Fruit fly (Drosophila melanogaster) whole organism, wandering third instar larva: ENCODE data around the gene lectin-29Ca.

Experiments used
- Abd-B ChIP-seq: fragments of >200 bp; optimal IDR thresholded peaks from 2 replicates; lab custom pipeline; 2017; ENCODE audit warnings: missing biosample characterization, missing genetic modification characterization
- CG32264 ChIP-seq: fragments of 200-800 bp; sonication (Bioruptor generic); optimal IDR thresholded peaks from 2 replicates; lab custom pipeline; 2016; ENCODE audit warnings: missing biosample characterization, missing genetic modification characterization
- CG9705 ChIP-seq: fragments of 200-800 bp; sonication (Bioruptor generic); optimal IDR thresholded peaks from 2 replicates; lab custom pipeline; 2018; ENCODE audit warnings: missing biosample characterization, mild to moderate bottlenecking, missing genetic modification characterization
- CrebA ChIP-seq: fragments of 200-800 bp; sonication (Bioruptor generic); optimal IDR thresholded peaks from 2 replicates; lab custom pipeline; 2016; ENCODE audit warnings: missing biosample characterization, mild to moderate bottlenecking, missing genetic modification characterization, borderline replicate concordance
- Dfd ChIP-seq: fragments of >200 bp; optimal IDR thresholded peaks from 2 replicates; lab custom pipeline; 2017; ENCODE audit warnings: missing biosample characterization, missing genetic modification characterization
- Dif ChIP-seq: fragments of 200-275, 200-300 bp; sonication (Bioruptor generic); optimal IDR thresholded peaks from 2 replicates; lab custom pipeline; 2018; ENCODE audit warnings: missing biosample characterization, missing genetic modification characterization; ENCODE audit not compliant: partially characterized antibody
- GATAd ChIP-seq: sonication (Bioruptor generic); optimal IDR thresholded peaks from 2 replicates; lab custom pipeline; 2016; ENCODE audit warnings: missing biosample characterization, missing genetic modification characterization
- HLH106 ChIP-seq: fragments of 200-800 bp; optimal IDR thresholded peaks from 3 replicates; lab custom pipeline; 2019; ENCODE audit warnings: missing biosample characterization, mild to moderate bottlenecking, missing genetic modification characterization, moderate library complexity
- Hnf4 ChIP-seq: fragments of 200-800 bp; sonication (Bioruptor generic); optimal IDR thresholded peaks from 2 replicates; lab custom pipeline; 2016; ENCODE audit warnings: missing biosample characterization, mild to moderate bottlenecking, missing genetic modification characterization
- Hr78 ChIP-seq: fragments of >200 bp; optimal IDR thresholded peaks from 2 replicates; lab custom pipeline; 2017; ENCODE audit warnings: missing biosample characterization, missing genetic modification characterization
- Hr83 ChIP-seq: fragments of 200-300 bp; sonication (Bioruptor generic); optimal IDR thresholded peaks from 2 replicates; lab custom pipeline; 2016; ENCODE audit warnings: missing biosample characterization, mild to moderate bottlenecking, missing genetic modification characterization, moderate library complexity; ENCODE audit not compliant: poor library complexity, severe bottlenecking
- Jra ChIP-seq: sonication (Bioruptor generic); optimal IDR thresholded peaks from 2 replicates; lab custom pipeline; 2016; ENCODE audit warnings: missing biosample characterization, missing genetic modification characterization
- Mio ChIP-seq: sonication (Bioruptor generic); optimal IDR thresholded peaks from 2 replicates; lab custom pipeline; 2016; ENCODE audit warnings: missing biosample characterization, missing genetic modification characterization
- Myc ChIP-seq: fragments of >200 bp; optimal IDR thresholded peaks from 2 replicates; lab custom pipeline; 2017
- N ChIP-seq: fragments of >200 bp; optimal IDR thresholded peaks from 2 replicates; lab custom pipeline; 2018; ENCODE audit warnings: missing biosample characterization, missing external identifiers, missing genetic modification characterization
- OdsH ChIP-seq: fragments of 200-800 bp; sonication (Bioruptor generic); optimal IDR thresholded peaks from 2 replicates; lab custom pipeline; 2016; ENCODE audit warnings: missing biosample characterization, mild to moderate bottlenecking, missing genetic modification characterization
- Rel ChIP-seq, 2 experiments: fragments of 200-800 bp; sonication (Bioruptor generic) in 1 of 2; optimal IDR thresholded peaks; 2 replicates in 1 of 2; 3 replicates in 1 of 2; lab custom pipeline; 2016 to 2019; ENCODE audit warnings: mild to moderate bottlenecking in 2 of 2, missing biosample characterization in 2 of 2, missing genetic modification characterization in 2 of 2, moderate library complexity in 1 of 2
- Sp1 ChIP-seq: fragments of 200-800 bp; sonication (Bioruptor generic); optimal IDR thresholded peaks from 3 replicates; lab custom pipeline; 2019; ENCODE audit warnings: missing biosample characterization, mild to moderate bottlenecking, missing genetic modification characterization, moderate library complexity
- Vsx2 ChIP-seq: fragments of 200-300, 225-300 bp; sonication (Bioruptor generic); optimal IDR thresholded peaks from 2 replicates; lab custom pipeline; 2018; ENCODE audit warnings: missing biosample characterization, missing genetic modification characterization; ENCODE audit not compliant: partially characterized antibody
- br ChIP-seq: fragments of 200-800 bp; sonication (Bioruptor generic); optimal IDR thresholded peaks from 2 replicates; lab custom pipeline; 2016; ENCODE audit warnings: missing biosample characterization, missing genetic modification characterization
- brk ChIP-seq: fragments of 200-800 bp; sonication (Bioruptor generic); optimal IDR thresholded peaks from 2 replicates; lab custom pipeline; 2016; ENCODE audit warnings: missing biosample characterization, mild to moderate bottlenecking, missing genetic modification characterization
- dl ChIP-seq, 2 experiments: fragments of 175-275, 200-275 bp in 1 of 2; fragments of 200-275 bp in 1 of 2; sonication (Bioruptor generic); optimal IDR thresholded peaks; lab custom pipeline; 2018; ENCODE audit warnings: mild to moderate bottlenecking in 2 of 2, missing biosample characterization in 2 of 2, missing genetic modification characterization in 2 of 2, moderate library complexity in 2 of 2; ENCODE audit not compliant: partially characterized antibody in 2 of 2, insufficient read depth in 1 of 2
- dsf ChIP-seq: sonication (Bioruptor generic); optimal IDR thresholded peaks from 2 replicates; lab custom pipeline; 2016; ENCODE audit warnings: missing biosample characterization, missing genetic modification characterization, borderline replicate concordance
- foxo ChIP-seq, 2 experiments: fragments of 200-800 bp; sonication (Bioruptor generic); optimal IDR thresholded peaks; 2 replicates in 1 of 2; 3 replicates in 1 of 2; lab custom pipeline; 2016 to 2017; ENCODE audit warnings: missing biosample characterization in 2 of 2, missing genetic modification characterization in 2 of 2
- fru ChIP-seq: fragments of 200-800 bp; sonication (Bioruptor generic); optimal IDR thresholded peaks from 3 replicates; lab custom pipeline; 2016; ENCODE audit warnings: missing biosample characterization, mild to moderate bottlenecking, missing genetic modification characterization
- h ChIP-seq: fragments of 200-800 bp; sonication (Bioruptor generic); optimal IDR thresholded peaks from 3 replicates; lab custom pipeline; 2016; ENCODE audit warnings: missing biosample characterization, mild to moderate bottlenecking, missing genetic modification characterization
- jim ChIP-seq: fragments of 175-275, 200-325 bp; sonication (Bioruptor generic); optimal IDR thresholded peaks from 2 replicates; lab custom pipeline; 2016; ENCODE audit warnings: missing biosample characterization, mild to moderate bottlenecking, missing genetic modification characterization
- lola ChIP-seq: fragments of >200 bp; optimal IDR thresholded peaks from 2 replicates; lab custom pipeline; 2017; ENCODE audit warnings: missing biosample characterization, missing genetic modification characterization
- pan ChIP-seq: fragments of >200 bp; optimal IDR thresholded peaks from 2 replicates; lab custom pipeline; 2017
- psq ChIP-seq: fragments of 200-800 bp; sonication (Bioruptor generic); optimal IDR thresholded peaks from 3 replicates; lab custom pipeline; 2017; ENCODE audit warnings: missing biosample characterization, mild to moderate bottlenecking, missing genetic modification characterization, moderate library complexity
- rgr ChIP-seq: fragments of 200-800 bp; sonication (Bioruptor generic); optimal IDR thresholded peaks from 3 replicates; lab custom pipeline; 2016; ENCODE audit warnings: missing biosample characterization, mild to moderate bottlenecking, missing genetic modification characterization
- sage ChIP-seq: fragments of 200-800 bp; sonication (Bioruptor generic); optimal IDR thresholded peaks from 2 replicates; lab custom pipeline; 2016; ENCODE audit warnings: missing biosample characterization, mild to moderate bottlenecking, missing genetic modification characterization
- sv ChIP-seq: fragments of 200-800 bp; sonication (Bioruptor generic); optimal IDR thresholded peaks from 3 replicates; lab custom pipeline; 2016; ENCODE audit warnings: missing biosample characterization, missing genetic modification characterization
- tai ChIP-seq: sonication (Bioruptor generic); optimal IDR thresholded peaks from 2 replicates; lab custom pipeline; 2016; ENCODE audit warnings: missing biosample characterization, missing genetic modification characterization
- usp ChIP-seq: fragments of >200 bp; optimal IDR thresholded peaks from 2 replicates; lab custom pipeline; 2017; ENCODE audit warnings: missing biosample characterization, missing genetic modification characterization
- woc ChIP-seq: sonication (Bioruptor generic); optimal IDR thresholded peaks from 2 replicates; lab custom pipeline; 2016; ENCODE audit warnings: missing biosample characterization, mild to moderate bottlenecking, missing genetic modification characterization

The lectin-29Ca gene

dm6 chr2L:8420259-8420930, 26.3 kb upstream of the lectin-29Ca start (continued):
- TF ChIP-seq Dfd (GFP tag; lab: Kevin White, UChicago) (no peak), CG32264 (GFP tag; lab: Kevin White, UChicago) (no peak), Hr83 (GFP tag; lab: Kevin White, UChicago) (no peak), dl (GFP tag; optimal IDR thresholded peaks at IDR 0.05; lab: Kevin White, UChicago; ENCODE audit: insufficient read depth in 1 of 2, partially characterized antibody in 2 of 2) (peak; percentile 31 to 83)

- TF ChIP-seq dl (GFP tag; optimal IDR thresholded peaks at IDR 0.05; lab: Kevin White, UChicago; ENCODE audit: insufficient read depth in 1 of 2, partially characterized antibody in 2 of 2) = peak in 1 of 2 experiments; percentile 24
- no peak for TF ChIP-seq pan
- TF ChIP-seq psq = peak; percentile 85
- TF ChIP-seq Sp1 (GFP tag; lab: Kevin White, UChicago) = peak; percentile 27
- TF ChIP-seq Rel (GFP tag; optimal IDR thresholded peaks at IDR 0.05; lab: Kevin White, UChicago) = no peak
- TF ChIP-seq Rel (tag; optimal IDR thresholded peaks at IDR 0.05; lab: Kevin White, UChicago) = peak; percentile 89
- no peak for TF ChIP-seq Vsx2 (GFP tag; lab: Kevin White, UChicago)
- TF ChIP-seq Abd-B = no peak
- no peak for TF ChIP-seq dsf
- no peak for TF ChIP-seq lola (GFP tag; lab: Kevin White, UChicago)
- TF ChIP-seq OdsH (GFP tag; lab: Kevin White, UChicago) = no peak
- no peak for TF ChIP-seq Jra (GFP tag; lab: Kevin White, UChicago)
- TF ChIP-seq Dfd (GFP tag; lab: Kevin White, UChicago) = peak; percentile 21
- no peak for TF ChIP-seq rgr
These were observed 25.4 kb upstream of the lectin-29Ca start for dm6 chr2L:8419382-8419940.

DNA sequence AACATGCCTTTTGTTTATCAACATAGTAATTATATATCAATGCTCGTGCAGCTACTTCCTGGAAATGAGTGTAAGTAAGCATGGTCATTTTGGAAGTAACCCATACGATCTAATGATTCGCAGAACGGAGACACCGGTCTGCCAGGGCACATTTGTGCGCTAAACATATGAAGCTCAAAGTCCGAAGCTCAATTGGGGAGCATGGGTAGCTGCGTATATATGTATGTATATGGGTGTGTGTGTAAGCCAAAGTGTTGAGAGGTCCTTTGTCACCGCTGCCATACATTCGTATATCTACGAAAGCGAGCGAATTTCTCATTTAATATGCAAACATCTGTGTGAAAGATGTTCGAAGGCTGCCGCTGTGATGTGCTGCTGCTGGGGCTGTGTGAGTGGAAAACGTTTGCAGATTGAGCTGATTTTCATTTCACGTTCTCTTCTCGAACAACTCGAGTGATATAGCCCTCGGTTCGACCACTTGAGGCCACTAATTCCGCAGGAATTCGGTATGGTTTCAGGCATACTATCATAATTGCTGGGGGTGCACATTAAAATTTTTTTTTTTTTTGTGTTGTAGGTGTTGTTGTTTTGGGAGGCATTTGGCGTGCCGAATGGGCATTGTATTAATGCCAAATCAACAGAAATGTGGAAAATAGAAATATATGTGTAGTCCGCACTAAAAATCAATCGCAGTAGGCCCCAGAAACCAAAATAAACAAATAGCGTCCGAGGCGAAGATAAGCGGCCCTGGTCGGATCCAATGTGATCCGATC, 24.2 kb upstream of the lectin-29Ca start:
- TF ChIP-seq OdsH (GFP tag; lab: Kevin White, UChicago) (no peak), fru (GFP tag; lab: Kevin White, UChicago) (no peak), Mio (no peak), Rel (GFP tag; optimal IDR thresholded peaks at IDR 0.05; lab: Kevin White, UChicago) (no peak), Rel (tag; optimal IDR thresholded peaks at IDR 0.05; lab: Kevin White, UChicago) (no peak), Hnf4 (GFP tag; lab: Kevin White, UChicago) (no peak), dl (GFP tag; optimal IDR thresholded peaks at IDR 0.05; lab: Kevin White, UChicago; ENCODE audit: insufficient read depth in 1 of 2, partially characterized antibody in 2 of 2) (no peak), dsf (no peak)

DNA sequence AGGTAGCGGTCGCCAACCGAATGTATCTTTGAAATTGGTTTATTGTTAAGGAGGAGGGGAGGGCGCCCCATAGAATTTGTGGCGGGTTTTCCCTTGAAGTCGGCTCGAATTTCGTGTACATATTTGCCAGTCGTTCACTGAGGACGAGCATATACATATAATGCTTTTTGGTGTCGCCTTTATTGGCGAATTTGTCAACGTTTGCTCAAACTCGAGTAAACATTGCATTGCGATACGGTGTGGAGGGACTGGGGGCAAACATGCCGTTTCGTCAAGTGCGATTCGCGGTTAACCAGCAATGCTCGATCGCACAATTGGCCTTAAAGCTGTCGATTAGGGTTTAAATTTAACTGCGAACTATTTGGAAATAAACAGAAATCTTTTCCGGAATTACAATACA, 23.5 kb upstream of the lectin-29Ca start:
- TF ChIP-seq GATAd (GFP tag; lab: Kevin White, UChicago) (no peak), foxo (GFP tag; optimal IDR thresholded peaks at IDR 0.05; lab: Kevin White, UChicago) (peak in 1 of 2 experiments; percentile 5), psq (no peak), Hnf4 (GFP tag; lab: Kevin White, UChicago) (peak; percentile 6), dl (GFP tag; optimal IDR thresholded peaks at IDR 0.05; lab: Kevin White, UChicago; ENCODE audit: insufficient read depth in 1 of 2, partially characterized antibody in 2 of 2) (no peak), sv (GFP tag; lab: Kevin White, UChicago) (no peak), tai (GFP tag; lab: Kevin White, UChicago) (no peak), N (GFP tag; lab: Kevin White, UChicago) (no peak), Dif (GFP tag; lab: Kevin White, UChicago) (no peak), CrebA (no peak), Myc (lab: Kevin White, UChicago) (no peak), jim (GFP tag; lab: Kevin White, UChicago) (no peak), Jra (GFP tag; lab: Kevin White, UChicago) (no peak), h (GFP tag; lab: Kevin White, UChicago) (peak; percentile 12), lola (GFP tag; lab: Kevin White, UChicago) (no peak), Dfd (GFP tag; lab: Kevin White, UChicago) (no peak), Hr78 (GFP tag; lab: Kevin White, UChicago) (no peak), br (no peak), brk (GFP tag; lab: Kevin White, UChicago) (no peak), Abd-B (no peak), OdsH (GFP tag; lab: Kevin White, UChicago) (peak; percentile 41), usp (GFP tag; lab: Kevin White, UChicago) (no peak), Sp1 (GFP tag; lab: Kevin White, UChicago) (peak; percentile 21), dsf (no peak), CG9705 (no peak), Rel (GFP tag; optimal IDR thresholded peaks at IDR 0.05; lab: Kevin White, UChicago) (no peak), Rel (tag; optimal IDR thresholded peaks at IDR 0.05; lab: Kevin White, UChicago) (peak; percentile 48), CG32264 (GFP tag; lab: Kevin White, UChicago) (no peak), fru (GFP tag; lab: Kevin White, UChicago) (no peak), Mio (no peak), HLH106 (tag; lab: Kevin White, UChicago) (peak; percentile 5), rgr (peak; percentile 26), Hr83 (GFP tag; lab: Kevin White, UChicago) (peak; percentile 11), woc (GFP tag; lab: Kevin White, UChicago) (no peak), sage (GFP tag; lab: Kevin White, UChicago) (no peak)
